Worm (Caenorhabditis elegans) whole organism, midembryonic: ENCODE data around the gene R04A9.7.

Experiments
- T22C8.4 ChIP-seq: fragments of 200-800 bp; sonication (Bioruptor generic); IDR thresholded peaks from 2 replicates; pipeline ENCODE4 v1.3.6; 2022; ENCODE audit warnings: missing genetic modification characterization, missing compliant biosample characterization
- cog-1 ChIP-seq: sonication (generic microtip); optimal IDR thresholded peaks from 2 replicates; lab custom pipeline; 2016; ENCODE audit warnings: missing genetic modification characterization, missing compliant biosample characterization
- flt-1 ChIP-seq: fragments of 200-800 bp; sonication (Bioruptor generic); IDR thresholded peaks from 2 replicates; pipeline ENCODE4 v1.3.6; 2022; ENCODE audit warnings: missing genetic modification characterization, missing compliant biosample characterization
- klf-2 ChIP-seq: fragments of 200-800 bp; sonication (Bioruptor generic); conservative IDR thresholded peaks from 2 replicates; pipeline ENCODE4 v1.3.6; 2022; ENCODE audit warnings: missing genetic modification reagents, missing genetic modification characterization, missing compliant biosample characterization
- med-1 ChIP-seq: sonication (generic microtip); optimal IDR thresholded peaks from 2 replicates; lab custom pipeline; 2017; ENCODE audit warnings: missing genetic modification characterization, mild to moderate bottlenecking, missing compliant biosample characterization, antibody characterized with exemption, missing genetic modification reagents; ENCODE audit not compliant: insufficient read depth
- ref-1 ChIP-seq: fragments of 200-800 bp; sonication (Bioruptor generic); conservative IDR thresholded peaks from 2 replicates; pipeline ENCODE4 v1.3.6; 2022; ENCODE audit warnings: missing genetic modification reagents, missing genetic modification characterization, missing compliant biosample characterization
- tab-1 ChIP-seq: fragments of 200-800 bp; sonication (Bioruptor generic); IDR thresholded peaks from 2 replicates; pipeline ENCODE4 v1.3.6; 2022; ENCODE audit warnings: missing genetic modification characterization, missing compliant biosample characterization
- ztf-23 ChIP-seq: fragments of 200-800 bp; sonication (Bioruptor generic); IDR thresholded peaks from 2 replicates; pipeline ENCODE4 v1.3.6; 2022; ENCODE audit warnings: missing genetic modification reagents, missing genetic modification characterization, missing compliant biosample characterization
- ztf-29 ChIP-seq: fragments of 200-800 bp; sonication (Bioruptor generic); IDR thresholded peaks from 2 replicates; pipeline ENCODE4 v1.3.6; 2022; ENCODE audit warnings: missing genetic modification reagents, missing genetic modification characterization, missing compliant biosample characterization

The R04A9.7 gene

DNA sequence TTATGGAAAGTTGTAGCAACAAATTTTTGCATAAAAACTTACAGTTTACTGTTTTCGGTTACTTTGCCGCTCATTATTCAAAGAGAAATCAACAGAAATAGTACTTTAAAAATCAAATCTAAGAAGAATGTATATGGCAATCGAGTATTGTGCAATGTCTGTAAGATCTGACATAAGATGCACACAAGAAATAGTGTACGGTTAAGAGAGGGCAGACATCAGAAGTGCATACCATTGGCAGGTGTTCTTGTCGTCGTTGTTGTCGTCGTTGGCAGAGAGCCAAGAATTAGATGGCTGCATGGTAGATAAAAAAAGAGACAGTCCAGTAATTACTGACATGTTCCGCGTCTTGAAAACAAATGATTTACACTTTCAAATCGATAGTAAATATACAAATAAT, at the start of gene R04A9.7:
TSS of gene R04A9.7 (minus strand) at position 184 of the 400 bp plus-strand sequence.
- no peak for TF ChIP-seq ztf-29 (GFP tag; lab: Robert Waterston, UW)
- TF ChIP-seq ztf-23, result no peak
- no peak for TF ChIP-seq klf-2 (GFP tag; lab: Robert Waterston, UW)
- no peak for TF ChIP-seq tab-1
- no peak for TF ChIP-seq cog-1

DNA sequence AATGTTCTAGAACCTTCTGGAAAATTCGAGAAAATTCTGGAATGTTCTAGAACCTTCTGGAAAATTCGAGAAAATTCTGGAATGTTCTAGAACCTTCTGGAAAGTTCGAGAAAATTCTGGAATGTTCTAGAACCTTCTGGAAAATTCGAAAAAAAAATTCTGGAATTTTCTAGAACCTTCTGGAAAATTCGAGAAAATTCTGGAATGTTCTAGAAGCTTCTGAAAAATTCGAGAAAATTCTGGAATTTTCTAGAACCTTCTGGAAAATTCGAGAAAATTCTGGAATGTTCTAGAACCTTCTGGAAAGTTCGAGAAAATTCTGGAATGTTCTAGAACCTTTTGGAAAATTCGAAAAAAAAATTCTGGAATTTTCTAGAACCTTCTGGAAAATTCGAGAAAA, 48.7 kb upstream of the R04A9.7 start:
- TF ChIP-seq flt-1 (GFP tag; lab: Robert Waterston, UW), result peak; percentile 82

DNA sequence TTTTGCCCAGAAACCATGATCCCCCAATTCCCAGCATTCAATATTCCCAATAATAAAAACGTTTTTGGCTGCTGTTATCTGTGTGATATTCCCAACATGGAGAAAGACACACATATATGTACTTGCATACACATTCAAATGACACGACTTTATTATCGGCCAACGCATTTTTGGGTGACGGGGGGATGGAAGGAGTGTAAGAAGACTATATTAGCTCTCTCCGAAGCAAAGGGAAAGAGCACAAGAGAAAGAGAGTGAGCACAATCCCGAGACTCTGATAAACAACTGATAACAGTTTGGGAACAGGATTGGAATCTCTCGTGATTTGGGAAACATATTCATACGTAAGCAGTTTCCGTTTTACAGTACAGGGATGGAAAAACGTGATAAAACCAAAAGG, 45.7 kb upstream of the R04A9.7 start:
- no peak for TF ChIP-seq ztf-29 (GFP tag; lab: Robert Waterston, UW)
- no peak for TF ChIP-seq ref-1 (GFP tag; lab: Robert Waterston, UW)
- TF ChIP-seq ztf-23, result no peak
- TF ChIP-seq cog-1, result no peak
- TF ChIP-seq flt-1 (GFP tag; lab: Robert Waterston, UW), result no peak
- TF ChIP-seq T22C8.4 (GFP tag; lab: Robert Waterston, UW), result no peak
- no peak for TF ChIP-seq tab-1
- TF ChIP-seq med-1 (GFP tag; lab: Kevin White, UChicago), result no peak
- no peak for TF ChIP-seq klf-2 (GFP tag; lab: Robert Waterston, UW)

DNA sequence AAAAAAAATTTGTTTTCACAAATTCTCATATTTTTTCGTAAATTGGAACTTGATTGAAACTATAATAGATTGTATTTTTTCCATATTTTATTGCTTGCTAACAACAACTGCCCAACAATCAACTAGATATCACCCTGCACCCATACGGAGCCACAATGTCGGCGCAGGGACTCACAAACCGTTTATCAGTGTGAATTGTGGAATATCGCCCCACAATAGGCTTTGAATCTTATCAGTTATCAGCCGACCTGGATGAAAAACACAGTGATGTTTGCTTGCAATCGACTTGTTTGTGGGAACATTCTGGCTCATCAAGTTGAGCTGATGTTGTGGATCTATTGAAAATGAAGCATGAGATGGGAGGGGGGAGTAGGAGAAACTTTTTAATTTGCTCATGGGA, 44.3 kb upstream of the R04A9.7 start:
- TF ChIP-seq flt-1 (GFP tag; lab: Robert Waterston, UW) (no peak), ref-1 (GFP tag; lab: Robert Waterston, UW) (no peak), T22C8.4 (GFP tag; lab: Robert Waterston, UW) (no peak), ztf-29 (GFP tag; lab: Robert Waterston, UW) (no peak), ztf-23 (no peak), tab-1 (no peak), klf-2 (GFP tag; lab: Robert Waterston, UW) (no peak), med-1 (GFP tag; lab: Kevin White, UChicago) (no peak), cog-1 (no peak)

DNA sequence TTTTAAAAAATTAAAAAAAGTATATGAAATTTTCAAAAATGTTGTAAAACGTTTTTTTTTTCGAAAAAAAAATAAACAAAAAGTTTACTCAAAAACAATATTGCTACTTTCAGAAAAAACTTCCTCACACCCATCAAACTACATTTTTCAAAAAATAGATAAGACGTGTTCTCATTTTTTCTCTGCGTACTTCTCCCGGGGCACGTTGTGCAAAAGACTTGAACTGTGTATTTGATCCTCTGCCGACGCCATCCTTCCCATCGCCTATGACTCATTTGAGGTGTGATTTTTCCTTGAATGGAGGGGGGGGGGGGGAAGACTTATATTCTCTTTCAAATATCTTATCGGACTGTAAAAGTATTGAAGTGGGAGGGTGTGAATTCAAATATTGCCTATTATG, 43.7 kb upstream of the R04A9.7 start:
- no peak for TF ChIP-seq ztf-23
- no peak for TF ChIP-seq med-1 (GFP tag; lab: Kevin White, UChicago)
- TF ChIP-seq ref-1 (GFP tag; lab: Robert Waterston, UW), result no peak

DNA sequence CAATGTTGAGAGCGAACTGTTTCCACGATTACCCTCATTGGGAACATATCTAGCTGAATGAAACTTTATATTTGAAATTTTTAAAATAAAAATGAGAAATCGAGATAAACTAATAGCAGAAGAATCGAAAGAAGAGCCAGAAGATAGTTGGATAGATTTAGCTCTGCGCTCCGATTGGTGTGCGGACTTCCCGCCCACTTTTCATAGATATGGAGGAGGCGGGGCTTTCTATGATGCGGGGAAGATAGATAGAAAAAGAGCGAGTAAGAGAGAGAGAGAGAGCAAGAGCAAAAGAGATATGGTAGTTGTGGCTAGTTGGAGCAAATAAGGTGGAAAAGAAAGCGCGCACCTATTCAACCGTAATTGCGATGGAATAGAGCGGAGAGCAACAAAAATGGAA, 39.1 kb upstream of the R04A9.7 start, which contains the start of gene dve-1:
TSS of gene dve-1 (minus strand) at position 66 of the 400 bp plus-strand sequence.
- no peak for TF ChIP-seq tab-1
- no peak for TF ChIP-seq med-1 (GFP tag; lab: Kevin White, UChicago)
- no peak for TF ChIP-seq flt-1 (GFP tag; lab: Robert Waterston, UW)
- no peak for TF ChIP-seq ref-1 (GFP tag; lab: Robert Waterston, UW)
- TF ChIP-seq ztf-23, result no peak
- no peak for TF ChIP-seq ztf-29 (GFP tag; lab: Robert Waterston, UW)
- TF ChIP-seq T22C8.4 (GFP tag; lab: Robert Waterston, UW), result no peak

DNA sequence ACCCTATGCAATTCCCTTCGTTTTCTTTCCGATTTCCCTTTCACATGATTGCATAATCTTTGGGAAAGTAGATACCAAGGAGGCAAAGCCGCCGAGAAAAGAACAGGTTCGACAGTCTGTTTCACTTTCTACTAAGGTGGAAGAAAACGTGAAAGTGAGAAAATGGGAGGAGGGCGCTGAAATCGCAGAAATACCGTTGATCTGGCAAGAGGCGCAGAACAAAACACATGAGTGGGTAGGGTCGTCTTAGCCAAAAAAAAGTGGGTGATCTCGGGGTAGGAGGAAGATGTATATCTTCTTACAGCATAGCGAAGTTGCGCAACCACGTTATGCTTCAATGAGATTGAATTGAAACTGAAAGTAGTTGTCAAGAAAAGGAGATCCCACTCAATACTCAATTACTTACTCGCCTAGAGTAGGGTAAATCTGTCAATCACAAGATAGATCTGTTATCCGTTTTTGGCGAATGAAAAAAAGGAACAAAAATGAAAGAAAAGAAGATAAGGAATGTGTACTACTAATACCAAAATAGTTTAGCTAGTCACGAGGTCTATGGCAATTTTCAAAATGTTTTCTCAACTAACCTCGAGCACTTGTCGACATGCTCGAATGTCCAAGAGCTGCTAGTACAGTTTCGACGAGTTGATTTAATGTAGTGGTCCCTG, 38.5 kb upstream of the R04A9.7 start:
- TF ChIP-seq tab-1 (no peak), T22C8.4 (GFP tag; lab: Robert Waterston, UW) (no peak), med-1 (GFP tag; lab: Kevin White, UChicago) (no peak), cog-1 (no peak), ref-1 (GFP tag; lab: Robert Waterston, UW) (no peak), flt-1 (GFP tag; lab: Robert Waterston, UW) (no peak), ztf-29 (GFP tag; lab: Robert Waterston, UW) (no peak)

DNA sequence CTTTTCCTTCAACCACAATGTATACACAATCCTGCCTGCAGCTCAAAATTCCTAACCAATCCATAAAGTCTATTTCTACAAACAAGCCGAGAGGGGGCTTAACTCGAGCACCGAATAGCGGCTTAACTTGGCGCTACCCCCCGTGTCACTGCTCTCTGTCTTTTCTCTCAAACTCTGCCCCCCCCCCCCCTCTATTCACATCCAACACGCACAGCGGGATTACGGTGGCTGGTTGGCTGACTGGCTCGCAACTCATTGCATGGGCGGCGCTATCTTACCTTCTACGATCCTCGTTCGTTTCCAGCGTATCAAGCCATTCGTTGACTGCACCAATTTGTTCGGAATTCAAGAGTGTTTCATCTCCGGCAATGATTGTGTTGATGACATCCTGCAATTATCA, 36.9 kb upstream of the R04A9.7 start:
- no peak for TF ChIP-seq cog-1
- TF ChIP-seq ztf-29 (GFP tag; lab: Robert Waterston, UW), result 0 out of 2 replicates have a peak, but pooled peaks have one; percentile 22

DNA sequence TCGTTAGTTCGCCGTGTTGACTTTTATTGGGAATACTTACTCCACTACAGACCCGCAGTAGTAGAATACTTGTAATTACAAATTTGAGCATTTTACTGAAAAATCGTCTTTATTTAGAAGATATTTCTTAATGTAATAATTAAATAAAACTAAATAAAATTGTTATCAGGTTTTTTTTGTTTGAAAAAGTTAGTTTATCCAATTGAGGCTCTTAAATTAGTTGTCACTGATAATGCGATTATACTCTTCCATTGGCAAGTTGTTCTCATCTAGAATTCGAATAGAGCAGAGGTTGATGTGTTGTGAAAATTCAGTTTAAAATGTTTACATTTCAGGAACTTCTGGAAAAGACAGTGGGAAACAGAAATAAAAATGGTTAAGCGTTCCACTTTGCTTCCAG, 30.8 kb upstream of the R04A9.7 start, which contains the start of gene ZK1193.2:
TSS of gene ZK1193.2 (minus strand) at position 101 of the 400 bp plus-strand sequence.
- TF ChIP-seq ztf-29 (GFP tag; lab: Robert Waterston, UW), result no peak
- no peak for TF ChIP-seq tab-1

DNA sequence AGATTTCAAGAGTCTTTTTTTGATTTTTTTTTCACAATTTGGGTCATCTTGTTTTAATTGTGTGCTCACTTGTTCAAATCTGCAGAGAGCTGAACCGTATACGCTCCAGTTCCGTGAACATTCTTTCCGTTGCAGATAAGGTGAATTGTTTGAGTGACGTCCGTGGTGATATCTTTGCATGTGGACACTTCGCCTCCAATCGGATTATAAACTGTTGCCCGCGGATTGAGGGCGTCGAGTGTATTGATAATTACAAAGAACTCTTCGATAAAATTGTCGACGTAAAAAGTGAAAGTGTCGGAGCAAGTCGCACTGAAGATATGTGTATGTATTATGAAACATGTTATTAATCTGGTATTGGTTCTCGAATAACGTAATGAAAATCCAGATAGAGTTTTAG, 29.1 kb upstream of the R04A9.7 start:
- no peak for TF ChIP-seq ztf-23
- no peak for TF ChIP-seq flt-1 (GFP tag; lab: Robert Waterston, UW)
- no peak for TF ChIP-seq tab-1
- TF ChIP-seq cog-1, result no peak
- TF ChIP-seq med-1 (GFP tag; lab: Kevin White, UChicago), result no peak
- no peak for TF ChIP-seq T22C8.4 (GFP tag; lab: Robert Waterston, UW)
- TF ChIP-seq ref-1 (GFP tag; lab: Robert Waterston, UW), result no peak
- no peak for TF ChIP-seq ztf-29 (GFP tag; lab: Robert Waterston, UW)
- TF ChIP-seq klf-2 (GFP tag; lab: Robert Waterston, UW), result no peak
